Worm (Caenorhabditis elegans): ENCODE results near the gene ecps-2.

DNA sequence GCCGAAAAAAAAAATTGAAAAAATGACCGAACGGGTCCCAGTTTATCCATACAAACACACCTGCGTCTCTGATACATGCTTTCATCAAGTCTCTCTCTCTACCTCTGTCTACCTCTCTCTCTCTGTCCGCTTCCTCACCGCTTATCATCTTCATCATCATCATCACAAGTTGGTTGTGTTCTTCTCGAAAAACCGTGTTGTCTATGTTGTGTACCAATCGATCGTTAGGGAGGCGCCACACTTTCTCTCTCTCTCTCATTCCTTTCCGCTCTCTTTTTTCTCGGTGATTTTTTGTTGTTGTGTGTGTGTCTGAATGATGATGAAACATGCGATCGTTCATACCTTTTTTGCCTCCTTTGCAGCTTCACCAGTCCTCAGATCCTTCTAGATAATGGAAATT is 20.8 kb downstream of the ecps-2 start:
- TF ChIP-seq zag-1 (tag; optimal IDR thresholded peaks at IDR 0.05) (no peak), lin-15B (tag; optimal IDR thresholded peaks at IDR 0.05) (no peak), lin-39 (tag; optimal IDR thresholded peaks at IDR 0.05) (no peak)
